Worm (Caenorhabditis elegans): ENCODE results near the gene him-4.

The him-4 gene

DNA sequence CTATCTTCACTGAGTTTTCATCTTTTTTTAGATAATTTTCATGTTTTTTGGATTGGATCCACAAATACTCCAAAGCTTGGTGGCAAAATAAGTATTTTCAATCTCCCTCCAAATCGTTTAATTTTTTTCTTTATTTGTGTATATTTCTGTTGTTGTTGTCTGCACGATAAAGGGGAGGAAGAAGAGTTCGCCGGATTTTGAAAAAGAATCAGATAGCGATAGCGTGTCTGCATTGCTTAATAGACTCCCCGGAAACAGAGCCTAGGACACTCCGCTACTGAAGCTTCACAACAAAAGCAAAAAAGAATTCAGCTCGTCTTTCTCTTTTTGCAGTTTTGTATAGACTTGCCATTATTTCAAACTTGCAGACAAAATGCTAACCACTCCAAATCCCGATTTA is 60.1 kb downstream of the him-4 start, which contains the start of gene T09B9.5:
Gene T09B9.5 (plus strand): TSS at position 301 of the 400 bp plus-strand sequence.
- no peak for TF ChIP-seq W03F9.2 (tag; optimal IDR thresholded peaks at IDR 0.05)
- no peak for TF ChIP-seq him-1 (tag; optimal IDR thresholded peaks at IDR 0.05)
- TF ChIP-seq dao-5 (tag; optimal IDR thresholded peaks at IDR 0.05): no peak

DNA sequence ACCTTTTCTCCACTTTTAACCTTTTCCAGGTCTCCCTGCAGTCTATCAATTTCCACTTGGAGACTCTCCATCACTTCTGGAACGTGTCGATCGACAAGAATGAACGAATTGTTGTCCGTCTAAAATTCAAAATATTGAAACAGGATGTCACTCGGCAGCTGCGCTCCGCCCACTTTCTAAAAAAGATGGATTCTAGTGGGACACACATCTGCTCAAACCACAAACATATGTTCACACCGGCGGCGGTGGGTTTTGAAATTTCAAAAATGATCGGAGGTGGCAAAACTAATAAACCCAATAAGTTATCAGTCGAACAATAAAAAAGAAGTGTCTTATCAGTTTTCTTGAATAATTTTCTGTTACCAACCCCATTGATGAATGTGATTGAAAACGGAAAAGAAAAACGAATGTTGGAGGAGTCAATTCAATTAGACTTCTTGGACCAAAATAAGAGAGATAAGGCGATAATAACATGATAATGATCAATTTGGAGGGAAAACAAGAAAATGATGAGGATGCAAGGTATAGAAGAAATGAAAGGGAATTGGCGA is 65.1 kb downstream of the him-4 start:
- no peak for TF ChIP-seq W03F9.2 (tag; optimal IDR thresholded peaks at IDR 0.05)
- no peak for TF ChIP-seq dao-5 (tag; optimal IDR thresholded peaks at IDR 0.05)
- TF ChIP-seq him-1 (tag; optimal IDR thresholded peaks at IDR 0.05): no peak

DNA sequence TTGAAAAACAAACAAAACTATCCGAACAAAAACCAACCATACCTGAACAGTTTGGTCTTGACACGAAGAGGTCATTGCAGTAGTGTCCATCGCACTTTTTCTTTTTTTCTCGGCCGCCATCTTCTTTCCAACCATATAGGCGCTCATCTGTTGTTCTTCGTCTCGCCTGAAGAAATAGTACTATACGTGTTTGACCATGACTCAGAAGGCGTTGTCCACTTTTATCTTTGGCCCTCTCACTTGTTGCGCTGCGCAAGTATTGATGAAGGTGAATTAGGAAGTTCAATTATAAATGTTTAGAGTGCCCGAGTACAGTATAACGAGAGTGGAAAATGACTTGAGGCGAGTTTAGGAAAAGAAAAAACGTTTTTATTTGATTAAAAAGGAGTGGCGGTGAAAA is 68.5 kb downstream of the him-4 start:
- TF ChIP-seq dao-5 (tag; optimal IDR thresholded peaks at IDR 0.05) (no peak), W03F9.2 (tag; optimal IDR thresholded peaks at IDR 0.05) (no peak), him-1 (tag; optimal IDR thresholded peaks at IDR 0.05) (no peak)

DNA sequence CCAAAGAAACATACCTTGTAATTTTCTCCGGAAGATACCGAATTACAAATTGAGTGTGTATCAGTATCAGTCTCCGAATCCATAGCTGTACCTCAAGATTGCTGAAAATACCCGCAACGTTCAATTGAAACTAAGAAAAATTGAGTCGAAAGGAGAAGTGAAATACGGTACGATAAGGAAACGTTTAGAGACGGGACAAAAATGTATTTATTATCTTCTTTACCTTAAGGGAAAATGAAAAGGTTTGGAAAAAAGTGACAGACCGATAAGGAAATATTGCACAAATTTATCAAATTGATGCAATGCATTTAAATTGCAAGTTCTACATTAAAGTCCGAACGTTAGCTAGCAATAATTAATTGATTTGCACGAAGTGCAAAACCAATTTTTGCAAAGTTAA is 71.7 kb downstream of the him-4 start, which contains the start of gene F36G3.1:
Gene F36G3.1 (minus strand): TSS at position 101 of the 400 bp plus-strand sequence.
- TF ChIP-seq dao-5 (tag; optimal IDR thresholded peaks at IDR 0.05): no peak
- TF ChIP-seq him-1 (tag; optimal IDR thresholded peaks at IDR 0.05): no peak

DNA sequence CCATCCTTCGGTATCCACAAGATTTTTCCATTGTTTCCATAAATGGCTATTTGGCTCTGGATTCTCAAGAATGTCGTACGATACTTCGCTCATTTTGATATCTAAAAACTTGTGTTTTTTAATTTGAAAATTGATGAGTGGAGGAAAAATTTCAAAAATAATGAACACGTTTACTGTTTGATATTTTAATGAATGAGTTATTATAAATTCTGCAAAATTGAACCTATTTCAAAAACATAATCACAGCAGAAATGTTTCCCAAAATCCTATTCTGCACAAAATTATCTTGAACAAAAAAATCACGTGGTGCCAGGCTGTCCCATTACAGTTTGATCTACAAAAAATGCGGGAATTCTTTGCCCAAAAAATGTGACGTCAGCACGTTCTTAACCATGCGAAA is 76.8 kb downstream of the him-4 start, which contains the start of gene F36G3.2:
Gene F36G3.2 (minus strand): TSS at position 101 of the 400 bp plus-strand sequence.
- TF ChIP-seq dao-5 (tag; optimal IDR thresholded peaks at IDR 0.05): no peak
- TF ChIP-seq him-1 (tag; optimal IDR thresholded peaks at IDR 0.05): no peak
- no peak for TF ChIP-seq W03F9.2 (tag; optimal IDR thresholded peaks at IDR 0.05)

DNA sequence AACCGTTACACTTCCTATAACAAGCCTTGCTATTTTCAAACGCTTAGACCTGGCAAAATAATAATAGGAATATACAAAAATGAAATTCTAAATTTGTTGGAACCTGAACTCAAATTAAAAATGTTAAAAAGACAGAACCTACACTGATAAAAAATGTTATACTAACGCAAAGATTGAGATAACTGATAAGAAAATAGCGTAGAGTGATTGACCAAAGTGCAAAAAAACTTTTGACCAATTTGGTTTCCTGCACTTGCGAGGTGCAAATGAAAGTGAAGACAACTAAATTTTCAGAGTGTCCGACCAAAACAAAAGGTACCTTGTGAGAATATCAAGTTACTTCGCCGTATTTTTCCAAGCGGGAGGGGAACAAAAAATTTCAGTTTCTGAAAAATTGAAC is 78.2 kb downstream of the him-4 start:
- no peak for TF ChIP-seq dao-5 (tag; optimal IDR thresholded peaks at IDR 0.05)
- no peak for TF ChIP-seq W03F9.2 (tag; optimal IDR thresholded peaks at IDR 0.05)
- TF ChIP-seq him-1 (tag; optimal IDR thresholded peaks at IDR 0.05): no peak

DNA sequence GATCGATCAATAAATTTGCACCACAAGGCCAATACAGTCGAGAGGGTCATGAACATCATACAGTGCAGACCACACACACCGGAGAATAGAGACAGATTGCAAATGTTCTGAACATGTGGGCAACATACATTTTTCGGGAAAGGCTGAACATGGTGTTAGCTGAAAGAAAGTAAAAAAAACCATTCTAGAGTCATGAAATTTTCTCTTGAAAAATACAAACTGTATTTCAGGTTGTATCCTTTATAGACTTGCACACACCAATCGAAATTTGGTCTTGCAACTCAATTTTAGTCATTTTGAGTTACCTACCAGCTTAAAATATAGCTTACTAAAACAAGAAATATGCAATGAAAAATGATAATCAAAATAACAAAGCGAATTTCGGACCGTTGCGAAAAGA is 78.7 kb downstream of the him-4 start:
- TF ChIP-seq W03F9.2 (tag; optimal IDR thresholded peaks at IDR 0.05) (no peak), him-1 (tag; optimal IDR thresholded peaks at IDR 0.05) (no peak), dao-5 (tag; optimal IDR thresholded peaks at IDR 0.05) (no peak)

DNA sequence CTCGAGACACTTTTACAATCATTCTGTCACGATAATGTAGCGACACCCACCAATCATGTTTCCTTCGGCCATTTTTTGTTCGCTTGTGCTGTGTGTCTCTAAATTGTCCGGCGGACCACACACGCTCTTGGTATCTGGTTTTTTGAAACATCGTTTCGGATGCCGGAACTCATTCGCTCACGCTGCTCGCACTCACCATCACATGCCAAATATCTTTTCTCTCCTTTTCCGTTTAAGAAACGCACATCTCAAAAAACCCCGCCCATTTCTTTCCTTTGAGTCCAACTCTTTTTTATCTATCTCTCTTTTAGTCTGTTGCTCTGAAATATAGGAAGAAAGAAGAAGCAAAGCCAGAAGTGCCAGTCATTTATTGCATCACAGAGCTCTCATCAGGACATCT is 81.2 kb downstream of the him-4 start, which contains the start of gene F36G3.3:
Gene F36G3.3 (plus strand): TSS at position 306 of the 400 bp plus-strand sequence.
- TF ChIP-seq W03F9.2 (tag; optimal IDR thresholded peaks at IDR 0.05) (no peak), dao-5 (tag; optimal IDR thresholded peaks at IDR 0.05) (no peak), him-1 (tag; optimal IDR thresholded peaks at IDR 0.05) (no peak)

Data from whole organism, L4/young adult.